Fruit fly (Drosophila melanogaster): ENCODE data around the gene CG5116.

CG5116 gene

dm6 chr3R:25462642-25463317 is 20.1 kb upstream of the CG5116 start (continued):
- no peak for TF ChIP-seq Nf-YB (GFP tag; optimal IDR thresholded peaks at IDR 0.05)
- TF ChIP-seq Pdp1 (GFP tag; optimal IDR thresholded peaks at IDR 0.05), result no peak
- no peak for TF ChIP-seq CG33213 (GFP tag; optimal IDR thresholded peaks at IDR 0.05)
- TF ChIP-seq CG13775 (GFP tag; optimal IDR thresholded peaks at IDR 0.05), result peak; percentile 7
- TF ChIP-seq onecut (GFP tag; IDR thresholded peaks at IDR 0.05), result no peak
- peak; percentile 56 for TF ChIP-seq CG17359 (tag; optimal IDR thresholded peaks at IDR 0.05)
- TF ChIP-seq wek (GFP tag; optimal IDR thresholded peaks at IDR 0.05), result no peak
- TF ChIP-seq NC2α (GFP tag; optimal IDR thresholded peaks at IDR 0.05), result no peak
- no peak for TF ChIP-seq CG6765 (GFP tag; optimal IDR thresholded peaks at IDR 0.05)
- peak; percentile 32 for TF ChIP-seq phol (tag; optimal IDR thresholded peaks at IDR 0.05)
- no peak for TF ChIP-seq ato (GFP tag; IDR thresholded peaks at IDR 0.05; ENCODE audit: partially characterized antibody)
- TF ChIP-seq CG14965 (GFP tag; optimal IDR thresholded peaks at IDR 0.05; ENCODE audit: borderline replicate concordance), result no peak
- TF ChIP-seq odd (GFP tag; optimal IDR thresholded peaks at IDR 0.05), result no peak
- TF ChIP-seq z (GFP tag; IDR thresholded peaks at IDR 0.05), result no peak
- no peak for TF ChIP-seq Spps (tag; optimal IDR thresholded peaks at IDR 0.05)
- TF ChIP-seq CG10147 (GFP tag; optimal IDR thresholded peaks at IDR 0.05), result peak; percentile 45
- TF ChIP-seq sens-2 (GFP tag; IDR thresholded peaks at IDR 0.05), result no peak
- TF ChIP-seq oc (tag; optimal IDR thresholded peaks at IDR 0.05), result peak; percentile 35
- TF ChIP-seq CG34224 (GFP tag; IDR thresholded peaks at IDR 0.05; ENCODE audit: partially characterized antibody), result no peak
- no peak for TF ChIP-seq CG15479 (GFP tag; optimal IDR thresholded peaks at IDR 0.05)
- no peak for TF ChIP-seq CG6654 (GFP tag; optimal IDR thresholded peaks at IDR 0.05)
- TF ChIP-seq Ets97D (GFP tag; optimal IDR thresholded peaks at IDR 0.05), result no peak
- TF ChIP-seq CG6813 (GFP tag; optimal IDR thresholded peaks at IDR 0.05), result peak; percentile 27
- no peak for TF ChIP-seq gsb-n (tag; optimal IDR thresholded peaks at IDR 0.05)
- no peak for TF ChIP-seq Jarid2 (GFP tag; optimal IDR thresholded peaks at IDR 0.05)
- no peak for TF ChIP-seq dm (GFP tag; optimal IDR thresholded peaks at IDR 0.05)
- TF ChIP-seq CG32532 (GFP tag; IDR thresholded peaks at IDR 0.05), result peak; percentile 83
- TF ChIP-seq Drgx (GFP tag; IDR thresholded peaks at IDR 0.05), result peak; percentile 90
- TF ChIP-seq CG14014 (GFP tag; IDR thresholded peaks at IDR 0.05), result peak; percentile 54; the same call in 1 of the 2 replicates
- peak; percentile 10 for TF ChIP-seq abd-A (tag; optimal IDR thresholded peaks at IDR 0.05)
- TF ChIP-seq gcm2 (GFP tag; optimal IDR thresholded peaks at IDR 0.05), result no peak
- peak; percentile 24 for TF ChIP-seq HHEX (GFP tag; optimal IDR thresholded peaks at IDR 0.05)
- no peak for TF ChIP-seq CG6272 (GFP tag; IDR thresholded peaks at IDR 0.05)
- no peak for TF ChIP-seq maf-S (GFP tag; optimal IDR thresholded peaks at IDR 0.05)
- no peak for TF ChIP-seq CG6254 (GFP tag; optimal IDR thresholded peaks at IDR 0.05)
- TF ChIP-seq CG17912 (GFP tag; optimal IDR thresholded peaks at IDR 0.05), result no peak
- TF ChIP-seq run (tag; optimal IDR thresholded peaks at IDR 0.05), result no peak
- no peak for TF ChIP-seq CG12942 (GFP tag; optimal IDR thresholded peaks at IDR 0.05)
- no peak for TF ChIP-seq CG9609 (GFP tag; optimal IDR thresholded peaks at IDR 0.05)
- TF ChIP-seq NFAT (GFP tag; IDR thresholded peaks at IDR 0.05), result peak; percentile 57; the same call in 1 of the 2 replicates
- TF ChIP-seq CG4404 (GFP tag; IDR thresholded peaks at IDR 0.05), result no peak
- 0 out of 2 replicates have a peak, but pooled peaks have one; percentile 7 for TF ChIP-seq CG10321 (GFP tag; IDR thresholded peaks at IDR 0.05)
- TF ChIP-seq CG11696 (GFP tag; IDR thresholded peaks at IDR 0.05), result no peak
- TF ChIP-seq CG12659 (GFP tag; optimal IDR thresholded peaks at IDR 0.05), result peak; percentile 47
- TF ChIP-seq CG8944 (GFP tag; optimal IDR thresholded peaks at IDR 0.05), result no peak
- TF ChIP-seq CG5245 (GFP tag; optimal IDR thresholded peaks at IDR 0.05), result no peak
- TF ChIP-seq CG6854 (GFP tag; optimal IDR thresholded peaks at IDR 0.05), result peak; percentile 3
- peak; percentile 76 for TF ChIP-seq CG15269 (tag; optimal IDR thresholded peaks at IDR 0.05)
- peak; percentile 2 for TF ChIP-seq CG30403 (GFP tag; optimal IDR thresholded peaks at IDR 0.05)
- TF ChIP-seq usp (GFP tag; optimal IDR thresholded peaks at IDR 0.05), result no peak

Data from whole organism, embryonic.